Fruit fly (Drosophila melanogaster): Measurements from ENCODE around the gene CG14232.

DNA sequence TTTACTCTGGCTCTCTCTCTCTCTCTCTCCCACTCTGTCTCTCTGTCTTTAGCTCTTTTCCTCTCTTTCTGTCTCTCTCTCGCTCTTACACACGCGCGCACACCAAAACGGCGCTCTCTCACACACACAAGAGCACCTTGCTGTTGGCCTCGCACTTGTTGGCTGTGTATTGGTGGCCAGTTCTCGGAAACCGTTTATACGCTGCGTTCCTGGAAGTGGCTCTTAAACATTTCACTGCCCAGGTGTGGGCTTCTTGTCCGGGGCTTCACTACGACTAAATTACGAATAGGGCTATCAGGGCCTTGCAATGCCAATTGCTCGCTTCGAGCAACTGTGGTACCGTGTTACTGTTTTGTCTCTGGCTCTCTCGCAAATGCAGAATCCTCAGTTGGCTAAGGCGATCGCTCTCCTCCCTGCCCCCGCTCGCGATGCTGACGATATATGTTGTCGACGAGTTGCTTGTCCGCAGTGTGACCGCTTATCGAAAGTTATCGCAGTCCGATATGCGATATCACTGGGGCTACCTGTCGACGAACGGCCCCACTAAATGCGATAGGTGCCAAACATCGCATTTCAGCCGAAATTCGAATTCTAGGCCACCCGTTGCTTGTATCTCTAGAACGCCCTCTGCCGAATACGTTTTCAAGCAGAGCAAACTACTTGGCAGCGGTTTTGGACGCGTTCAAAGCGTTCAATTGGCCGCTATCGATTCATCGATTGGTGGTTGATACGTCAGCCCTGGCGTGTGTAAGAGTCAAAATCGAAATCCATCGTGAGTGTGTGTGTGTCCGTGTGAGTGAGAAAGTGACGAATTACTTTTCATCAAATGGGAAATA, 20.8 kb downstream of the CG14232 start, which contains the start of the genes dome and Ubqn:
- TF ChIP-seq EcR (GFP tag; optimal IDR thresholded peaks at IDR 0.05): no peak
- TF ChIP-seq CG8478 (optimal IDR thresholded peaks at IDR 0.05): no peak
- no peak for TF ChIP-seq usp (GFP tag; optimal IDR thresholded peaks at IDR 0.05)
- no peak for TF ChIP-seq psq (optimal IDR thresholded peaks at IDR 0.05)
- no peak for TF ChIP-seq pan (optimal IDR thresholded peaks at IDR 0.05)
- TF ChIP-seq Dll (optimal IDR thresholded peaks at IDR 0.05): peak; percentile 97

Data from whole organism.